Worm (Caenorhabditis elegans) whole organism, L1 larva: ENCODE data around the gene C33F10.1.

Source experiments
- aha-1 ChIP-seq: fragments of 150-350 bp; optimal IDR thresholded peaks from 2 replicates; lab custom pipeline; 2014; ENCODE audit warnings: missing biosample characterization, missing genetic modification characterization
- dpl-1 ChIP-seq, 3 experiments: fragments of 150-350 bp in 2 of 3; sonication (generic microtip) in 1 of 3; optimal IDR thresholded peaks; 2 replicates each; lab custom pipeline; 2014 to 2017; ENCODE audit warnings: missing biosample characterization in 3 of 3, missing genetic modification characterization in 3 of 3, missing genetic modification reagents in 3 of 3
- efl-1 ChIP-seq, 4 experiments: fragments of 150-350 bp; optimal IDR thresholded peaks in 3 of 4; peaks in 1 of 4; 1 replicate in 1 of 4; 2 replicates in 3 of 4; lab custom pipeline; 2014; ENCODE audit warnings: missing biosample characterization in 2 of 4, missing genetic modification characterization in 2 of 4, missing genetic modification reagents in 2 of 4
- egl-27 ChIP-seq, 2 experiments: fragments of 150-350 bp in 1 of 2; sonication (generic microtip); optimal IDR thresholded peaks; 3 replicates each; lab custom pipeline; 2017 to 2018; ENCODE audit warnings: missing biosample characterization in 2 of 2, missing genetic modification characterization in 2 of 2, missing genetic modification reagents in 2 of 2
- elt-2 ChIP-seq: sonication (generic microtip); optimal IDR thresholded peaks from 2 replicates; lab custom pipeline; 2016; ENCODE audit warnings: missing genetic modification characterization, mild to moderate bottlenecking, inconsistent platforms, missing compliant biosample characterization, missing genetic modification reagents
- jun-1 ChIP-seq: fragments of 150-350 bp; optimal IDR thresholded peaks from 2 replicates; lab custom pipeline; 2014; ENCODE audit warnings: missing biosample characterization, missing genetic modification reagents, missing genetic modification characterization
- lin-39 ChIP-seq: fragments of 150-350 bp; optimal IDR thresholded peaks from 2 replicates; lab custom pipeline; 2014; ENCODE audit warnings: missing biosample characterization, missing genetic modification reagents, missing genetic modification characterization
- mdl-1 ChIP-seq, 2 experiments: fragments of 150-350 bp; optimal IDR thresholded peaks; 2 replicates each; lab custom pipeline; 2014 to 2017; ENCODE audit warnings: missing biosample characterization in 2 of 2, missing genetic modification characterization in 2 of 2, inconsistent platforms in 1 of 2
- nhr-76 ChIP-seq: sonication (generic microtip); optimal IDR thresholded peaks from 2 replicates; lab custom pipeline; 2017; ENCODE audit warnings: missing biosample characterization, missing genetic modification characterization
- nhr-77 ChIP-seq: fragments of 150-350 bp; optimal IDR thresholded peaks from 2 replicates; lab custom pipeline; 2014; ENCODE audit warnings: missing biosample characterization, missing genetic modification characterization
- swsn-7 ChIP-seq: sonication (generic microtip); optimal IDR thresholded peaks from 2 replicates; lab custom pipeline; 2016; ENCODE audit warnings: missing genetic modification characterization, missing compliant biosample characterization
- unc-130 ChIP-seq: fragments of 150-350 bp; optimal IDR thresholded peaks from 2 replicates; lab custom pipeline; 2017; ENCODE audit warnings: missing biosample characterization, missing genetic modification characterization, inconsistent platforms
- ztf-11 ChIP-seq, 2 experiments: sonication (generic microtip); optimal IDR thresholded peaks; 2 replicates each; lab custom pipeline; 2016 to 2017; ENCODE audit warnings: missing genetic modification characterization in 2 of 2, missing biosample characterization in 1 of 2, missing compliant biosample characterization in 1 of 2

DNA sequence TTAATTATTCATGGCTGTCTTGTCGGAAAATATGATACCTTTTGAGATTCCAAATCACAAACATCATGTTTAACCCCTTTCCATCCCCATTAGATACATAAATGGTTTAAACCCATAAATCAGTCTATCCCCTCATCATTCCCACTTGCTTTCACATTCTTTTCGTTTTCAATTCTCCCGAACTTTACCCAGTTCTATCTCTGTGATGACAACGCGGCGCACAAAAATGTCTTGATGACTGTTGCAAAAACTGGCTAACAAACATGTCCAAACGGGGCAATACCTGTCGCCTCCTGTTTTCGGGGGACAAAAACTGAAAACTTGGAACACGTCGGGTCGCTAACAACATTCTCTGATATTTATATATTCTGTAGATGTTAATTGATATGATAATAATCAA is 31.2 kb downstream of the C33F10.1 start:
- TF ChIP-seq egl-27 (tag; optimal IDR thresholded peaks at IDR 0.05; lab: Kevin White, UChicago) (no peak), mdl-1 (tag; optimal IDR thresholded peaks at IDR 0.05; lab: Kevin White, UChicago) (no peak), elt-2 (tag; lab: Kevin White, UChicago) (no peak), lin-39 (tag; lab: Kevin White, UChicago) (no peak), nhr-76 (tag; lab: Kevin White, UChicago) (no peak), dpl-1 (GFP tag; optimal IDR thresholded peaks at IDR 0.05; lab: Kevin White, UChicago) (no peak), aha-1 (no peak), ztf-11 (tag; optimal IDR thresholded peaks at IDR 0.05; lab: Kevin White, UChicago) (no peak), jun-1 (tag; lab: Kevin White, UChicago) (peak; percentile 40), unc-130 (tag; lab: Kevin White, UChicago) (no peak), swsn-7 (tag; lab: Kevin White, UChicago) (no peak), efl-1 (optimal IDR thresholded peaks at IDR 0.05; lab: Kevin White, UChicago) (no peak), efl-1 (GFP tag; optimal IDR thresholded peaks at IDR 0.05 in 1 of 2; lab: Kevin White, UChicago) (no peak), nhr-77 (tag; lab: Kevin White, UChicago) (no peak)
